Fruit fly (Drosophila melanogaster): Measurements from ENCODE around the gene CG4701.

DNA sequence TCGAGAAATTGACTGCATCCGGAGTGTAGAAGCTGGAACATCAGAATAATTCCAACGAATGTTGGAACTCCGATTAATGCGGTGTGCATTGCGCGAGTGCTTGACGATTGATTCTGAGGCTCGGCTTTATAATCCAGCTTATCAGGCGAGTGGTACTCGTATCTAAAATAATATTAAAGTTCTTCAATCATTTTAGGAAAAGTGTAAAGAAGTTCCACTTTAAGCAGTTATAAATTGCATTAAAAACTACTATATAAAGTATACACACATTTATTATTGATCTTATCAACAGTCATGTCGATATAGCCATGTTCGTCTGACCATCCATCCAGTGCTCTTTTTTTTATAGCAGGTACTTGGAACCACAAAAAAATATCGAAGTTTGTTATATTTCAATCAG lies 18.8 kb downstream of the CG4701 start, which contains the start of gene CG18636:
- TF ChIP-seq usp (GFP tag; optimal IDR thresholded peaks at IDR 0.05) (no peak), CG8478 (optimal IDR thresholded peaks at IDR 0.05) (no peak), EcR (GFP tag; optimal IDR thresholded peaks at IDR 0.05) (no peak), psq (optimal IDR thresholded peaks at IDR 0.05) (no peak), pan (optimal IDR thresholded peaks at IDR 0.05) (no peak)
